Fruit fly (Drosophila melanogaster) whole organism, embryonic: ENCODE results near the gene Rpp14a.

Experiments used
- Adf1 ChIP-seq: fragments of 200-800 bp; sonication (Bioruptor generic); IDR thresholded peaks from 2 replicates; pipeline ENCODE4 v1.3.6; 2022; ENCODE audit warnings: missing biosample characterization, missing genetic modification characterization
- CG11398 ChIP-seq: fragments of 200-800 bp; sonication (Bioruptor generic); optimal IDR thresholded peaks from 2 replicates; lab custom pipeline; 2016; ENCODE audit warnings: missing biosample characterization, missing genetic modification characterization
- CG11723 ChIP-seq: fragments of 200-800 bp; sonication (Bioruptor generic); optimal IDR thresholded peaks from 2 replicates; lab custom pipeline; 2017; ENCODE audit warnings: missing biosample characterization, mild to moderate bottlenecking, missing genetic modification characterization
- CG12219 ChIP-seq: fragments of 200-800 bp; sonication (Bioruptor generic); optimal IDR thresholded peaks from 3 replicates; lab custom pipeline; 2018; ENCODE audit warnings: missing biosample characterization, mild to moderate bottlenecking, missing genetic modification characterization
- CG14860 ChIP-seq: fragments of 200-800 bp; sonication (Bioruptor generic); IDR thresholded peaks from 3 replicates; pipeline ENCODE4 v1.3.6; 2022; ENCODE audit warnings: missing biosample characterization, missing genetic modification characterization; ENCODE audit not compliant: partially characterized antibody
- CG15269 ChIP-seq: fragments of 200-800 bp; sonication (Bioruptor generic); optimal IDR thresholded peaks from 2 replicates; lab custom pipeline; 2018; ENCODE audit warnings: missing biosample characterization, mild to moderate bottlenecking, missing genetic modification characterization, moderate library complexity
- CG17385 ChIP-seq: fragments of 200-800 bp; sonication (Bioruptor generic); optimal IDR thresholded peaks from 3 replicates; lab custom pipeline; 2018; ENCODE audit warnings: missing biosample characterization, mild to moderate bottlenecking, missing genetic modification characterization
- CG17912 ChIP-seq: fragments of 200-800 bp; sonication (Bioruptor generic); optimal IDR thresholded peaks from 2 replicates; lab custom pipeline; 2018; ENCODE audit warnings: missing biosample characterization, mild to moderate bottlenecking, missing genetic modification characterization
- CG18764 ChIP-seq: fragments of 200-800 bp; sonication (Bioruptor generic); optimal IDR thresholded peaks from 3 replicates; lab custom pipeline; 2016; ENCODE audit warnings: missing biosample characterization, missing genetic modification characterization
- CG2129 ChIP-seq: fragments of 200-800 bp; sonication (Bioruptor generic); IDR thresholded peaks from 2 replicates; pipeline ENCODE4 v1.3.6; 2022; ENCODE audit warnings: missing biosample characterization, missing genetic modification characterization; ENCODE audit not compliant: partially characterized antibody
- CG30403 ChIP-seq: fragments of 200-800 bp; sonication (Bioruptor generic); optimal IDR thresholded peaks from 3 replicates; lab custom pipeline; 2016; ENCODE audit warnings: missing biosample characterization, missing genetic modification characterization
- CG32767 ChIP-seq: fragments of 200-800 bp; sonication (Bioruptor generic); IDR thresholded peaks from 2 replicates; pipeline ENCODE4 v1.3.6; 2022; ENCODE audit warnings: missing biosample characterization, missing genetic modification characterization
- CG4424 ChIP-seq: fragments of 200-800 bp; sonication (Bioruptor generic); optimal IDR thresholded peaks from 3 replicates; lab custom pipeline; 2016; ENCODE audit warnings: missing biosample characterization, missing genetic modification characterization
- CG4617 ChIP-seq: fragments of 200-800 bp; sonication (Bioruptor generic); optimal IDR thresholded peaks from 3 replicates; lab custom pipeline; 2016; ENCODE audit warnings: missing biosample characterization, missing genetic modification characterization, borderline replicate concordance
- CG4707 ChIP-seq: fragments of 200-800 bp; sonication (Bioruptor generic); optimal IDR thresholded peaks from 2 replicates; lab custom pipeline; 2018; ENCODE audit warnings: missing biosample characterization, mild to moderate bottlenecking, missing genetic modification characterization, moderate library complexity
- CG5245 ChIP-seq: fragments of 200-800 bp; sonication (Bioruptor generic); optimal IDR thresholded peaks from 3 replicates; lab custom pipeline; 2016; ENCODE audit warnings: missing biosample characterization, missing genetic modification characterization
- CG6175 ChIP-seq: fragments of 200-800 bp; sonication (Bioruptor generic); IDR thresholded peaks from 3 replicates; pipeline ENCODE4 v1.3.6; 2022; ENCODE audit warnings: missing biosample characterization, missing genetic modification characterization
- CG7987 ChIP-seq: fragments of 200-800 bp; sonication (Bioruptor generic); optimal IDR thresholded peaks from 2 replicates; lab custom pipeline; 2018; ENCODE audit warnings: missing biosample characterization, mild to moderate bottlenecking, missing genetic modification characterization, moderate library complexity
- CG8478 ChIP-seq: fragments of >200 bp; optimal IDR thresholded peaks from 2 replicates; lab custom pipeline; 2018
- CG8924 ChIP-seq: fragments of 200-800 bp; optimal IDR thresholded peaks from 3 replicates; lab custom pipeline; 2019; ENCODE audit warnings: missing biosample characterization, mild to moderate bottlenecking, missing genetic modification characterization, moderate library complexity
- Drgx ChIP-seq: fragments of 200-800 bp; sonication (Bioruptor generic); IDR thresholded peaks from 2 replicates; pipeline ENCODE4 v1.3.6; 2022; ENCODE audit warnings: missing biosample characterization, missing genetic modification characterization
- Hmx ChIP-seq: fragments of 200-800 bp; sonication (Bioruptor generic); optimal IDR thresholded peaks from 2 replicates; lab custom pipeline; 2016; ENCODE audit warnings: missing biosample characterization, missing genetic modification characterization
- Jarid2 ChIP-seq: fragments of 200-800 bp; sonication (Bioruptor generic); optimal IDR thresholded peaks from 3 replicates; lab custom pipeline; 2017; ENCODE audit warnings: mild to moderate bottlenecking, missing biosample characterization, missing genetic modification reagents, missing genetic modification characterization
- MBD-R2 ChIP-seq: fragments of 200-800 bp; sonication (Bioruptor generic); IDR thresholded peaks from 2 replicates; pipeline ENCODE4 v1.3.6; 2022; ENCODE audit warnings: missing biosample characterization, missing genetic modification characterization
- MTF-1 ChIP-seq: fragments of 200-800 bp; sonication (Bioruptor generic); optimal IDR thresholded peaks from 2 replicates; lab custom pipeline; 2018; ENCODE audit warnings: missing biosample characterization, mild to moderate bottlenecking, missing genetic modification characterization, borderline replicate concordance
- Opbp ChIP-seq: fragments of 200-800 bp; sonication (Bioruptor generic); IDR thresholded peaks from 3 replicates; pipeline ENCODE4 v1.3.6; 2022; ENCODE audit warnings: missing biosample characterization, missing genetic modification characterization; ENCODE audit not compliant: partially characterized antibody
- Stat92E ChIP-seq, 3 experiments: fragments of >200 bp in 2 of 3; fragments of 200-800 bp in 1 of 3; sonication (Bioruptor generic) in 1 of 3; optimal IDR thresholded peaks; 2 replicates each; lab custom pipeline; 2017 to 2019; ENCODE audit warnings: missing biosample characterization in 3 of 3, missing genetic modification characterization in 3 of 3, mild to moderate bottlenecking in 1 of 3, moderate library complexity in 1 of 3
- YL-1 ChIP-seq: fragments of 200-800 bp; sonication (Bioruptor generic); optimal IDR thresholded peaks from 3 replicates; lab custom pipeline; 2017; ENCODE audit warnings: missing biosample characterization, mild to moderate bottlenecking, missing genetic modification characterization
- cato ChIP-seq: fragments of 200-800 bp; sonication (Bioruptor generic); optimal IDR thresholded peaks from 2 replicates; lab custom pipeline; 2016; ENCODE audit warnings: missing biosample characterization, missing genetic modification characterization, borderline replicate concordance
- cg ChIP-seq: fragments of 200-800 bp; sonication (Bioruptor generic); optimal IDR thresholded peaks from 3 replicates; lab custom pipeline; 2019; ENCODE audit warnings: missing biosample characterization, mild to moderate bottlenecking, missing genetic modification characterization, moderate library complexity
- chm ChIP-seq: fragments of 200-800 bp; sonication (Bioruptor generic); IDR thresholded peaks from 2 replicates; pipeline ENCODE4 v1.3.6; 2022; ENCODE audit warnings: missing biosample characterization, missing genetic modification characterization
- da ChIP-seq: fragments of 200-800 bp; sonication (Bioruptor generic); optimal IDR thresholded peaks from 2 replicates; lab custom pipeline; 2016; ENCODE audit warnings: missing biosample characterization, missing genetic modification characterization
- dmrt99B ChIP-seq: fragments of 200-800 bp; sonication (Bioruptor generic); optimal IDR thresholded peaks from 2 replicates; lab custom pipeline; 2018; ENCODE audit warnings: missing biosample characterization, mild to moderate bottlenecking, missing genetic modification characterization, moderate library complexity
- ems ChIP-seq: fragments of 200-800 bp; sonication (Bioruptor generic); optimal IDR thresholded peaks from 3 replicates; lab custom pipeline; 2016; ENCODE audit warnings: missing biosample characterization, missing genetic modification characterization
- eve ChIP-seq, 2 experiments: fragments of >200 bp; optimal IDR thresholded peaks; 2 replicates each; lab custom pipeline; 2017; ENCODE audit warnings: missing biosample characterization in 2 of 2, missing genetic modification characterization in 2 of 2
- grau ChIP-seq: fragments of 200-800 bp; optimal IDR thresholded peaks from 3 replicates; lab custom pipeline; 2019; ENCODE audit warnings: missing biosample characterization, mild to moderate bottlenecking, missing genetic modification characterization, moderate library complexity
- inv ChIP-seq: fragments of 200-800 bp; sonication (Bioruptor generic); IDR thresholded peaks from 2 replicates; pipeline ENCODE4 v1.3.6; 2022; ENCODE audit warnings: missing biosample characterization, missing genetic modification characterization; ENCODE audit not compliant: partially characterized antibody
- mld ChIP-seq: fragments of 200-800 bp; sonication (Bioruptor generic); IDR thresholded peaks from 3 replicates; pipeline ENCODE4 v1.3.6; 2022; ENCODE audit warnings: missing biosample characterization, missing genetic modification characterization; ENCODE audit not compliant: partially characterized antibody
- nerfin-1 ChIP-seq: fragments of 200-800 bp; sonication (Bioruptor generic); optimal IDR thresholded peaks from 3 replicates; lab custom pipeline; 2019; ENCODE audit warnings: missing biosample characterization, mild to moderate bottlenecking, missing genetic modification characterization, moderate library complexity
- oc ChIP-seq: fragments of 200-800 bp; sonication (Bioruptor generic); optimal IDR thresholded peaks from 2 replicates; lab custom pipeline; 2018; ENCODE audit warnings: missing biosample characterization, mild to moderate bottlenecking, missing genetic modification characterization, moderate library complexity
- onecut ChIP-seq: fragments of 200-800 bp; sonication (Bioruptor generic); IDR thresholded peaks from 2 replicates; pipeline ENCODE4 v1.3.6; 2022; ENCODE audit warnings: missing biosample characterization, missing genetic modification characterization
- phol ChIP-seq: fragments of 200-800 bp; sonication (Bioruptor generic); optimal IDR thresholded peaks from 3 replicates; lab custom pipeline; 2018; ENCODE audit warnings: missing biosample characterization, mild to moderate bottlenecking, missing genetic modification characterization, moderate library complexity
- rib ChIP-seq: fragments of 200-800 bp; sonication (Bioruptor generic); IDR thresholded peaks from 2 replicates; pipeline ENCODE4 v1.3.6; 2022; ENCODE audit warnings: missing biosample characterization, missing genetic modification characterization
- vnd ChIP-seq: fragments of 200-800 bp; sonication (Bioruptor generic); IDR thresholded peaks from 3 replicates; pipeline ENCODE4 v1.3.6; 2022; ENCODE audit warnings: missing biosample characterization, missing genetic modification characterization; ENCODE audit not compliant: partially characterized antibody
- wdn ChIP-seq: fragments of 200-800 bp; sonication (Bioruptor generic); IDR thresholded peaks from 2 replicates; pipeline ENCODE4 v1.3.6; 2022; ENCODE audit warnings: missing biosample characterization, missing genetic modification characterization

Rpp14a gene

dm6 chr3R:30021009-30021408 is 35.6 kb upstream of the Rpp14a start (continued):
- TF ChIP-seq CG4424 (GFP tag; lab: Kevin White, UChicago) (peak; percentile 29), CG15269 (tag; lab: Kevin White, UChicago) (peak; percentile 32)

- peak; percentile 75 for TF ChIP-seq CG7987 (GFP tag; lab: Kevin White, UChicago)
- no peak for TF ChIP-seq eve (GFP tag; optimal IDR thresholded peaks at IDR 0.05; lab: Kevin White, UChicago)
- peak; percentile 15; the same call in 1 of the 2 replicates for TF ChIP-seq MBD-R2
- peak; percentile 81 for TF ChIP-seq Opbp (GFP tag; lab: Robert Waterston, UW)
- no peak for TF ChIP-seq Hmx
- TF ChIP-seq Adf1 (GFP tag; lab: Robert Waterston, UW), result peak; percentile 61; the same call in 1 of the 2 replicates
- TF ChIP-seq grau (tag; lab: Kevin White, UChicago), result peak; percentile 28
- TF ChIP-seq nerfin-1 (tag; lab: Kevin White, UChicago), result peak; percentile 84
- peak; percentile 80 for TF ChIP-seq CG2129 (GFP tag; lab: Robert Waterston, UW)
- peak; percentile 87 for TF ChIP-seq Jarid2 (GFP tag; lab: Kevin White, UChicago)
- TF ChIP-seq CG8924, result peak; percentile 83
- peak; percentile 82; the same call in 2 of the 3 replicates for TF ChIP-seq CG6175 (GFP tag; lab: Robert Waterston, UW)
- TF ChIP-seq YL-1, result peak; percentile 65
- TF ChIP-seq CG5245 (GFP tag; lab: Kevin White, UChicago), result no peak
- peak; percentile 83 for TF ChIP-seq chm (GFP tag; lab: Robert Waterston, UW)
- no peak for TF ChIP-seq CG30403 (GFP tag; lab: Kevin White, UChicago)
- TF ChIP-seq onecut, result peak; percentile 94
- peak; percentile 28; the same call in 1 of the 2 replicates for TF ChIP-seq CG32767
- peak; percentile 57 for TF ChIP-seq oc (tag; lab: Kevin White, UChicago)
- peak; percentile 11 for TF ChIP-seq ems (GFP tag; lab: Kevin White, UChicago)
- TF ChIP-seq Drgx, result peak; percentile 46
- peak; percentile 62 for TF ChIP-seq CG4707 (GFP tag; lab: Kevin White, UChicago)
- TF ChIP-seq CG12219 (GFP tag; lab: Kevin White, UChicago), result peak; percentile 59
- no peak for TF ChIP-seq CG17912 (GFP tag; lab: Kevin White, UChicago)
- TF ChIP-seq da, result peak; percentile 23
- no peak for TF ChIP-seq CG18764 (GFP tag; lab: Kevin White, UChicago)
- TF ChIP-seq CG4617 (GFP tag; lab: Kevin White, UChicago), result peak; percentile 12
- TF ChIP-seq Stat92E (GFP tag; optimal IDR thresholded peaks at IDR 0.05; lab: Kevin White, UChicago), result peak in 1 of 3 experiments; percentile 88
- peak; percentile 77; the same call in 2 of the 3 replicates for TF ChIP-seq mld (GFP tag; lab: Robert Waterston, UW)
- TF ChIP-seq dmrt99B (tag; lab: Kevin White, UChicago), result no peak
- TF ChIP-seq CG11398 (GFP tag; lab: Kevin White, UChicago), result peak; percentile 31
- TF ChIP-seq inv (GFP tag; lab: Robert Waterston, UW), result peak; percentile 74
- TF ChIP-seq rib, result peak; percentile 62; the same call in 1 of the 2 replicates
- no peak for TF ChIP-seq phol (tag; lab: Kevin White, UChicago)
- no peak for TF ChIP-seq wdn (GFP tag; lab: Robert Waterston, UW)
- TF ChIP-seq cg, result peak; percentile 96
- TF ChIP-seq CG17385 (GFP tag; lab: Kevin White, UChicago), result peak; percentile 20
- peak; percentile 16 for TF ChIP-seq CG11723 (GFP tag; lab: Kevin White, UChicago)
- TF ChIP-seq CG8478 (lab: Kevin White, UChicago), result peak; percentile 58
- no peak for TF ChIP-seq cato (GFP tag; lab: Kevin White, UChicago)
- TF ChIP-seq vnd (GFP tag; lab: Robert Waterston, UW), result peak; percentile 77
- TF ChIP-seq MTF-1 (GFP tag; lab: Kevin White, UChicago), result peak; percentile 62
- TF ChIP-seq CG14860 (GFP tag; lab: Robert Waterston, UW), result peak; percentile 71
These were observed 34.9 kb upstream of the Rpp14a start, which contains the start of gene Mgat2 for dm6 chr3R:30021559-30022451. Gene Mgat2, minus strand, starts transcription at chr3R:30022221.
